Fruit fly (Drosophila melanogaster) whole organism: ENCODE measurements around the gene CG1636.

ENCODE experiments used
- Dll ChIP-seq: fragments of >200 bp; optimal IDR thresholded peaks from 2 replicates; lab custom pipeline; 2017
- psq ChIP-seq: fragments of >200 bp; optimal IDR thresholded peaks from 2 replicates; lab custom pipeline; 2017

dm6 chrX:8271363-8272061, 1.7 kb upstream of the CG1636 start, which contains the start of gene Corp:
- TF ChIP-seq psq, result no peak
- TF ChIP-seq Dll (lab: Kevin White, UChicago), result no peak
